Worm (Caenorhabditis elegans) whole organism, late embryonic: ENCODE data around the gene T10B10.9.

Source experiments
- Y22D7AL.16 ChIP-seq: sonication (generic microtip); optimal IDR thresholded peaks from 2 replicates; lab custom pipeline; 2016; ENCODE audit warnings: missing genetic modification characterization, missing compliant biosample characterization
- ahr-1 ChIP-seq: sonication (generic microtip); optimal IDR thresholded peaks from 2 replicates; lab custom pipeline; 2016; ENCODE audit warnings: missing genetic modification characterization, missing compliant biosample characterization
- ama-1 ChIP-seq: fragments of 150-350 bp; optimal IDR thresholded peaks from 2 replicates; lab custom pipeline; 2014
- ceh-14 ChIP-seq: sonication (generic microtip); optimal IDR thresholded peaks from 2 replicates; lab custom pipeline; 2016; ENCODE audit warnings: missing genotype, missing genetic modification characterization, missing compliant biosample characterization
- ceh-2 ChIP-seq: sonication (generic microtip); optimal IDR thresholded peaks from 2 replicates; lab custom pipeline; 2016; ENCODE audit warnings: missing genotype, missing genetic modification characterization, missing compliant biosample characterization
- ceh-30 ChIP-seq: fragments of 150-350 bp; optimal IDR thresholded peaks from 2 replicates; lab custom pipeline; 2014; ENCODE audit warnings: missing biosample characterization, missing genetic modification characterization
- ceh-31 ChIP-seq: sonication (generic microtip); optimal IDR thresholded peaks from 2 replicates; lab custom pipeline; 2016; ENCODE audit warnings: missing genetic modification characterization, missing compliant biosample characterization
- ceh-34 ChIP-seq: sonication (generic microtip); optimal IDR thresholded peaks from 2 replicates; lab custom pipeline; 2016; ENCODE audit warnings: mild to moderate bottlenecking, missing genetic modification characterization, missing compliant biosample characterization
- ceh-6 ChIP-seq: fragments of 200-800 bp; sonication (Bioruptor generic); optimal IDR thresholded peaks from 2 replicates; lab custom pipeline; 2018; ENCODE audit warnings: mild to moderate bottlenecking, missing genetic modification characterization, missing compliant biosample characterization
- ceh-9 ChIP-seq: sonication (generic microtip); optimal IDR thresholded peaks from 2 replicates; lab custom pipeline; 2016; ENCODE audit warnings: mild to moderate bottlenecking, missing genetic modification characterization, inconsistent platforms, missing compliant biosample characterization
- che-1 ChIP-seq: sonication (generic microtip); optimal IDR thresholded peaks from 2 replicates; lab custom pipeline; 2016; ENCODE audit warnings: mild to moderate bottlenecking, missing genetic modification characterization, missing compliant biosample characterization
- dmd-4 ChIP-seq: sonication (generic microtip); optimal IDR thresholded peaks from 2 replicates; lab custom pipeline; 2016; ENCODE audit warnings: borderline replicate concordance, missing genetic modification characterization, missing compliant biosample characterization
- dve-1 ChIP-seq: sonication (generic microtip); optimal IDR thresholded peaks from 2 replicates; lab custom pipeline; 2017; ENCODE audit warnings: antibody characterized with exemption, mild to moderate bottlenecking, missing genetic modification characterization, missing compliant biosample characterization
- elt-2 ChIP-seq: sonication (generic microtip); optimal IDR thresholded peaks from 2 replicates; lab custom pipeline; 2016; ENCODE audit warnings: missing genetic modification reagents, missing genetic modification characterization, missing compliant biosample characterization
- elt-4 ChIP-seq: sonication (generic microtip); optimal IDR thresholded peaks from 2 replicates; lab custom pipeline; 2016; ENCODE audit warnings: missing genetic modification characterization, missing compliant biosample characterization
- eyg-1 ChIP-seq: sonication (generic microtip); optimal IDR thresholded peaks from 2 replicates; lab custom pipeline; 2016; ENCODE audit warnings: missing genotype, missing genetic modification characterization, missing compliant biosample characterization
- fax-1 ChIP-seq: sonication (generic microtip); optimal IDR thresholded peaks from 2 replicates; lab custom pipeline; 2016; ENCODE audit warnings: missing genotype, missing genetic modification characterization, missing compliant biosample characterization
- hlh-30 ChIP-seq: sonication (generic microtip); optimal IDR thresholded peaks from 2 replicates; lab custom pipeline; 2017; ENCODE audit warnings: antibody characterized with exemption, missing genetic modification characterization, missing compliant biosample characterization; ENCODE audit not compliant: insufficient read depth
- hlh-6 ChIP-seq: sonication (generic microtip); optimal IDR thresholded peaks from 2 replicates; lab custom pipeline; 2016; ENCODE audit warnings: missing genotype, missing genetic modification characterization, missing compliant biosample characterization
- pag-3 ChIP-seq: sonication (generic microtip); optimal IDR thresholded peaks from 2 replicates; lab custom pipeline; 2016; ENCODE audit warnings: missing compliant biosample characterization, missing genetic modification characterization, borderline replicate concordance
- pax-1 ChIP-seq: fragments of 150-350 bp; optimal IDR thresholded peaks from 2 replicates; lab custom pipeline; 2014; ENCODE audit warnings: missing biosample characterization, missing genetic modification characterization
- pha-4 ChIP-seq: fragments of 150-350 bp; optimal IDR thresholded peaks from 2 replicates; lab custom pipeline; 2018; ENCODE audit warnings: missing biosample characterization, missing genetic modification reagents, missing genetic modification characterization
- rnt-1 ChIP-seq: sonication (generic microtip); optimal IDR thresholded peaks from 2 replicates; lab custom pipeline; 2016; ENCODE audit warnings: missing genetic modification characterization, missing compliant biosample characterization
- sdc-2 ChIP-seq: sonication (generic microtip); optimal IDR thresholded peaks from 2 replicates; lab custom pipeline; 2016; ENCODE audit warnings: missing genotype, missing genetic modification characterization, missing compliant biosample characterization
- sox-4 ChIP-seq: sonication (generic microtip); optimal IDR thresholded peaks from 2 replicates; lab custom pipeline; 2017; ENCODE audit warnings: mild to moderate bottlenecking, missing genetic modification characterization, inconsistent platforms, missing compliant biosample characterization
- syd-9 ChIP-seq: sonication (generic microtip); optimal IDR thresholded peaks from 2 replicates; lab custom pipeline; 2016; ENCODE audit warnings: mild to moderate bottlenecking, missing genetic modification characterization, moderate library complexity, missing compliant biosample characterization
- tbx-2 ChIP-seq: sonication (generic microtip); optimal IDR thresholded peaks from 2 replicates; lab custom pipeline; 2016; ENCODE audit warnings: missing genetic modification characterization, missing compliant biosample characterization
- unc-42 ChIP-seq: sonication (generic microtip); optimal IDR thresholded peaks from 2 replicates; lab custom pipeline; 2016; ENCODE audit warnings: missing genotype, missing genetic modification characterization, missing compliant biosample characterization
- unc-55 ChIP-seq: sonication (generic microtip); optimal IDR thresholded peaks from 2 replicates; lab custom pipeline; 2017; ENCODE audit warnings: missing biosample characterization, missing genetic modification reagents, missing genetic modification characterization
- ztf-16 ChIP-seq: sonication (generic microtip); optimal IDR thresholded peaks from 2 replicates; lab custom pipeline; 2017; ENCODE audit warnings: missing genetic modification characterization, missing compliant biosample characterization

Gene T10B10.9

DNA sequence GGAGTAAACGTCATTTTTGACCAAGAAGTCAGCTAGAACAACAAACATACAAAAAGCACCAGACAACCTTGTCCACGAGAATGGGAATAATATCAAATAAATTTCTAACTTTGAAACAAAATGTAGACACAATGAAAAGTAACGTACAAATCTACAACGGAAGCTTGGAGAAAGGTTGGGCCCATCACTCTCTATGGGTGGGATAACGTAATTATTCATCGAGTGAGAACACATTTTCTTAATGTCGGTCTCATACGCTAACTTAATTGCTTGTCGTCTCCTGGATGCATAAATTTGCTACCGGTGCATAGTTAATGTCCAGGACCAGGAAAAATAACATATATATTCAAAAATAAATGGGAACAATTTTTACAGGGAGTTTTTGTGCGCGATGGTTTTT, 31.0 kb upstream of the T10B10.9 start:
- no peak for TF ChIP-seq hlh-30 (tag; lab: Kevin White, UChicago)
- no peak for TF ChIP-seq ceh-30 (tag; lab: Kevin White, UChicago)
- TF ChIP-seq ama-1, result no peak
- peak; percentile 56 for TF ChIP-seq unc-42 (tag; lab: Kevin White, UChicago)

DNA sequence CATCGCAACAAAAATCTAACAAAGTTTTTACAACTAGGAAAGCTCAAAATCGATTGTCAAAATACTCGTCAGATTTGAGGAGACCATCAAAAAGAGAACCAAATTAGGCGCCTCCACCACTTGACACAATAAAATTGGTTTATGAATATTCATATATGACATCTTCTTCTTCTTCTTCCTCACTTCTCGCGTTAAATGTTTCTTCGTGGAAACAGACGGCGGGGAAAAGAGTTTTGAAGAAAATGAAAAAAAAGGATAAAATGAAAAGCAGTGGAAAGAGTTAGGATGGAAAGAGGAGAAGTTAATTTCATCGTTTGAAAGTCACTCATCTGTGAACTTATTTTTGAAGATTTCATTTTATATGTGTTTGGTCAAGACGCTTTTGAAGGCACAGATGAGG, 29.3 kb upstream of the T10B10.9 start:
- TF ChIP-seq unc-42 (tag; lab: Kevin White, UChicago) (peak; percentile 76), hlh-6 (tag; lab: Kevin White, UChicago) (no peak)
- TF ChIP-seq, all 69 proteins: peak for 1

DNA sequence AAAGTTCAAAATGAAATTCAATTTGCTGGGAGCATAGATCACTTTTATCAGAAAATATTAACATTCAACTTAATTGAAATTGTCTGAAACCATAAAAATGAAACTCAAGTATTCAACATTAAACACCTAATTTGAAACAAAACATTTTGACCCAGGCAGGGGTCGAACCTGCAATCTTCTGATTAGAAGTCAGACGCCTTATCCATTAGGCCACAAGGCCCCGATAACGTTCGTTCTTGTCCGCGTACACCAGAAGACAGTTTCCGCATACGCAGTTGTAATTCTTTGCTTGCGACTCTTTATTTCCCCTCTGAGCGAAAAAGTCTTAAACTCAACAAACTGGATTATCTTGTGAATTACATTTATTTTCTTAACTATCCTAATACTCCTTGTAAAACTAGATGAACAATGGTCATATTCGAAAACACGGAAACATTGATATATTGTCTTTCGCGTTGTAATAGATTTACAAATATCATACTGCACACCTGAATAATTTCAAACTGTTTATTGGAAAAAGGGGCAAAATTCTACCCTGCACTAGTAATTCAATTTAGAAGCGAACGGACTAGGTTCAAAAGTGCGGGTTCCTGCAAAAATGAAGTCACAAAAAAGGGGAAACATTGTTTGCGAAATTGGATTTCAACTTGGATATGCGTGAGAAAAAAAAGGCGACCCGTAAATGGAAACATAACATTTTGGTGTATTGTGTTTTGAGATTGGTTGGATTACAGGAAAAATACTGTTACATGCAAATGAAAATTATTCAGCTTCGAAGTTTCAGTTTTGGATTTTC, 17.6 kb upstream of the T10B10.9 start:
- TF ChIP-seq pag-3 (tag; lab: Kevin White, UChicago), result no peak
- TF ChIP-seq sox-4, result no peak
- TF ChIP-seq ceh-2 (tag; lab: Kevin White, UChicago), result no peak
- TF ChIP-seq pax-1 (tag; lab: Kevin White, UChicago), result no peak
- peak; percentile 34 for TF ChIP-seq elt-2 (tag; lab: Kevin White, UChicago)

DNA sequence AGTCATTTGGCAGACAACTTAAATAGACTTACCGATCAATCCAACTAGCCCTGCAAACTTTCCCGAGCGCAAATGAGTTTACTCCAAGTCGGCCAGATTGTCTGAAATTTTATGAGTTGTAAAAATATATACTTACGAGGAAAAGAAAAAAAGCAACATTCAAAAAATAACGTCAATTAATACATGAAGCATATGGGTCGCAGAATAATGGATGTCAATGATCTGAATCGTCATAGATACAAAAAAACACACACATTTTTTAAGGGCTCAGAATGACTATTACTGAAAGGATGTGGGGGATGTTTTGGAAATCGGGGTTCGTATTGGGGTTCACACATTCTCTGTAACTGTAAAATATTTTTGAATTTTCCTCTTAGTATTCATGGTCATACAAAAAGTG, 16.6 kb upstream of the T10B10.9 start, which contains the start of gene unc-7:
TSS of gene unc-7 (minus strand) at position 101 of the 400 bp plus-strand sequence.
- no peak for TF ChIP-seq che-1 (tag; lab: Kevin White, UChicago)
- no peak for TF ChIP-seq ceh-30 (tag; lab: Kevin White, UChicago)
- no peak for TF ChIP-seq fax-1
- no peak for TF ChIP-seq ceh-14 (tag; lab: Kevin White, UChicago)
- no peak for TF ChIP-seq dmd-4 (tag; lab: Kevin White, UChicago)
- no peak for TF ChIP-seq pax-1 (tag; lab: Kevin White, UChicago)
- no peak for TF ChIP-seq tbx-2 (tag; lab: Kevin White, UChicago)

DNA sequence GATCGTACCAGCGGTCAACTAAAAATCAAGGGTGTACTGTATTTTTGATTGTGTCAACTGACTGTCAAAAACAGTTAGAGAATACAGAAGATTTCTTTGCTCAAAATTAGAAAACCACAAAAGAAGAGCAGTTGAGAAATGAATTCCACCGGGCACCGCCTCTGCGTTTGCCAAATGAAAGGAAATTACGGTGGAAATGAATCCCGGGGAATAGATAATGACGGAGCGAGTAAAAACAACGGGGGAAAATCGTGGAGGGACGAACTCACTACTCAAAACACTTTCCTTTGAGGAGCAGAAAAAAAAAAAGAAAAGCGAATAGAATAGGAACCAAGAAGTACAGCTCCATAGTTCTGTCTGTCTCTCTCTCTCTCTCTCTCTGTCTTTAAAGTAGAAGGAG, 15.8 kb upstream of the T10B10.9 start:
- TF ChIP-seq ceh-6 (GFP tag; lab: Kevin White, UChicago) (no peak), syd-9 (tag; lab: Kevin White, UChicago) (no peak), fax-1 (no peak), ceh-34 (no peak), ceh-30 (tag; lab: Kevin White, UChicago) (no peak), ahr-1 (tag; lab: Kevin White, UChicago) (no peak), ceh-9 (no peak), elt-4 (tag; lab: Kevin White, UChicago) (no peak), sdc-2 (no peak), Y22D7AL.16 (tag; lab: Kevin White, UChicago) (no peak), pha-4 (tag; lab: Kevin White, UChicago) (no peak), ztf-16 (tag; lab: Kevin White, UChicago) (no peak), che-1 (tag; lab: Kevin White, UChicago) (no peak), dmd-4 (tag; lab: Kevin White, UChicago) (no peak), eyg-1 (tag; lab: Kevin White, UChicago) (no peak), pax-1 (tag; lab: Kevin White, UChicago) (no peak)

DNA sequence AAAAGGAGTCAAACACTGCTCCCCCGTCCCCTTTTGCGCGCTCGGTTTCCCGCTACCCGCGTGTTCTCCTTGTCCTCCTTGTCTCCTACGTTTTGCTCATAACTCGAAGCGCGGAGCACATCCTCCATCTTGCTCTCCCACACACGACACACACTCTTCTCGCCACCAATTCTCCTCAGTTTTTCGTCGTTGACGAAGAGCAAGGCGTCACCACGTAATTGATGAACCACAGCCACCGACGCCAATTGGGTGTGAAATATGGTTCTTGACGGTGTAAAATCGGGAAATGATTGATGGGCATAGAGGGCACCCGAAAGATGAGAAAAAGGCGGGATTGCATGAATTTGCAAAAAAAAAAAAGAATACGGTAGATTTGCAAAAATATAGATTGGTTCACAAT, 15.4 kb upstream of the T10B10.9 start:
- TF ChIP-seq ceh-14 (tag; lab: Kevin White, UChicago), result no peak
- TF ChIP-seq ztf-16 (tag; lab: Kevin White, UChicago), result no peak
- peak; percentile 16 for TF ChIP-seq unc-42 (tag; lab: Kevin White, UChicago)
- no peak for TF ChIP-seq dve-1 (tag; lab: Kevin White, UChicago)
- TF ChIP-seq ceh-31 (tag; lab: Kevin White, UChicago), result peak; percentile 25
- peak; percentile 69 for TF ChIP-seq unc-55 (GFP tag; lab: Kevin White, UChicago)
- peak; percentile 3 for TF ChIP-seq rnt-1 (tag; lab: Kevin White, UChicago)
